Fruit fly (Drosophila melanogaster) whole organism, embryonic: ENCODE results near the gene jet.

Experiments used
- Adf1 ChIP-seq: fragments of 200-800 bp; sonication (Bioruptor generic); IDR thresholded peaks from 2 replicates; pipeline ENCODE4 v1.3.6; 2022; ENCODE audit warnings: missing biosample characterization, missing genetic modification characterization
- Atf6 ChIP-seq: fragments of 200-800 bp; sonication (Bioruptor generic); IDR thresholded peaks from 2 replicates; pipeline ENCODE4 v1.3.6; 2022; ENCODE audit warnings: missing biosample characterization, missing genetic modification characterization
- Blimp-1 ChIP-seq: fragments of 200-800 bp; sonication (Bioruptor generic); optimal IDR thresholded peaks from 3 replicates; lab custom pipeline; 2018; ENCODE audit warnings: missing biosample characterization, missing genetic modification characterization, mild to moderate bottlenecking, moderate library complexity, missing genetic modification reagents
- CG10274 ChIP-seq: fragments of 200-800 bp; sonication (Bioruptor generic); optimal IDR thresholded peaks from 3 replicates; lab custom pipeline; 2017; ENCODE audit warnings: missing biosample characterization, mild to moderate bottlenecking, missing genetic modification characterization
- CG11085 ChIP-seq: fragments of 200-800 bp; sonication (Bioruptor generic); IDR thresholded peaks from 2 replicates; pipeline ENCODE4 v1.3.6; 2022; ENCODE audit warnings: missing biosample characterization, missing genetic modification characterization
- CG14667 ChIP-seq: fragments of 200-800 bp; sonication (Bioruptor generic); IDR thresholded peaks from 2 replicates; pipeline ENCODE4 v1.3.6; 2022; ENCODE audit warnings: missing biosample characterization, missing genetic modification characterization
- CG14860 ChIP-seq: fragments of 200-800 bp; sonication (Bioruptor generic); IDR thresholded peaks from 3 replicates; pipeline ENCODE4 v1.3.6; 2022; ENCODE audit warnings: missing biosample characterization, missing genetic modification characterization; ENCODE audit not compliant: partially characterized antibody
- CG15011 ChIP-seq: fragments of 200-800 bp; sonication (Bioruptor generic); optimal IDR thresholded peaks from 3 replicates; lab custom pipeline; 2018; ENCODE audit warnings: missing biosample characterization, mild to moderate bottlenecking, missing genetic modification characterization
- CG15696 ChIP-seq: fragments of 200-800 bp; sonication (Bioruptor generic); optimal IDR thresholded peaks from 2 replicates; lab custom pipeline; 2019; ENCODE audit warnings: missing biosample characterization, mild to moderate bottlenecking, missing genetic modification characterization, moderate library complexity
- CG16863 ChIP-seq: fragments of 200-800 bp; sonication (Bioruptor generic); optimal IDR thresholded peaks from 3 replicates; lab custom pipeline; 2016; ENCODE audit warnings: missing biosample characterization, missing genetic modification characterization
- CG1792 ChIP-seq: fragments of 200-800 bp; sonication (Bioruptor generic); optimal IDR thresholded peaks from 2 replicates; lab custom pipeline; 2016; ENCODE audit warnings: missing biosample characterization, missing genetic modification characterization
- CG2120 ChIP-seq: fragments of 200-800 bp; sonication (Bioruptor generic); optimal IDR thresholded peaks from 3 replicates; lab custom pipeline; 2016; ENCODE audit warnings: missing biosample characterization, missing genetic modification characterization
- CG30403 ChIP-seq: fragments of 200-800 bp; sonication (Bioruptor generic); optimal IDR thresholded peaks from 3 replicates; lab custom pipeline; 2016; ENCODE audit warnings: missing biosample characterization, missing genetic modification characterization
- CG30431 ChIP-seq: fragments of 200-800 bp; sonication (Bioruptor generic); optimal IDR thresholded peaks from 2 replicates; lab custom pipeline; 2017; ENCODE audit warnings: missing biosample characterization, missing genetic modification characterization
- CG3995 ChIP-seq: fragments of 200-800 bp; sonication (Bioruptor generic); optimal IDR thresholded peaks from 3 replicates; lab custom pipeline; 2016; ENCODE audit warnings: missing biosample characterization, missing genetic modification characterization
- CG4854 ChIP-seq: fragments of 200-800 bp; sonication (Bioruptor generic); optimal IDR thresholded peaks from 2 replicates; lab custom pipeline; 2016; ENCODE audit warnings: missing biosample characterization, missing genetic modification characterization, inconsistent platforms
- CG5245 ChIP-seq: fragments of 200-800 bp; sonication (Bioruptor generic); optimal IDR thresholded peaks from 3 replicates; lab custom pipeline; 2016; ENCODE audit warnings: missing biosample characterization, missing genetic modification characterization
- CG7928 ChIP-seq: fragments of 200-800 bp; sonication (Bioruptor generic); optimal IDR thresholded peaks from 2 replicates; lab custom pipeline; 2017; ENCODE audit warnings: missing biosample characterization, mild to moderate bottlenecking, missing genetic modification characterization
- CG7963 ChIP-seq: fragments of 200-800 bp; sonication (Bioruptor generic); IDR thresholded peaks from 3 replicates; pipeline ENCODE4 v1.3.6; 2022; ENCODE audit warnings: missing biosample characterization, missing genetic modification characterization; ENCODE audit not compliant: partially characterized antibody
- CG9215 ChIP-seq: fragments of 200-800 bp; sonication (Bioruptor generic); IDR thresholded peaks from 2 replicates; pipeline ENCODE4 v1.3.6; 2022; ENCODE audit warnings: missing biosample characterization, missing genetic modification characterization
- CoRest ChIP-seq: fragments of 200-800 bp; sonication (Bioruptor generic); optimal IDR thresholded peaks from 3 replicates; lab custom pipeline; 2018; ENCODE audit warnings: missing biosample characterization, mild to moderate bottlenecking, missing genetic modification characterization, moderate library complexity
- Elba2 ChIP-seq: fragments of 200-800 bp; sonication (Bioruptor generic); optimal IDR thresholded peaks from 3 replicates; lab custom pipeline; 2016; ENCODE audit warnings: missing biosample characterization, missing genetic modification characterization
- Ets97D ChIP-seq: fragments of 200-800 bp; sonication (Bioruptor generic); optimal IDR thresholded peaks from 3 replicates; lab custom pipeline; 2016; ENCODE audit warnings: missing biosample characterization, missing genetic modification characterization
- Fer2 ChIP-seq: fragments of 200-800 bp; sonication (Bioruptor generic); optimal IDR thresholded peaks from 2 replicates; lab custom pipeline; 2018; ENCODE audit warnings: missing biosample characterization, mild to moderate bottlenecking, missing genetic modification characterization, moderate library complexity
- Hr78 ChIP-seq, 2 experiments: fragments of 200-800 bp in 1 of 2; fragments of >200 bp in 1 of 2; sonication (Bioruptor generic) in 1 of 2; optimal IDR thresholded peaks; 2 replicates each; lab custom pipeline; 2017 to 2019; ENCODE audit warnings: missing biosample characterization in 2 of 2, missing genetic modification characterization in 2 of 2, mild to moderate bottlenecking in 1 of 2, moderate library complexity in 1 of 2
- Myb ChIP-seq: fragments of 200-800 bp; sonication (Bioruptor generic); optimal IDR thresholded peaks from 2 replicates; lab custom pipeline; 2016; ENCODE audit warnings: missing biosample characterization, missing genetic modification characterization
- NC2β ChIP-seq: fragments of 200-800 bp; sonication (Bioruptor generic); optimal IDR thresholded peaks from 2 replicates; lab custom pipeline; 2016; ENCODE audit warnings: missing biosample characterization, missing genetic modification characterization
- PHDP ChIP-seq: fragments of 200-800 bp; sonication (Bioruptor generic); optimal IDR thresholded peaks from 3 replicates; lab custom pipeline; 2018; ENCODE audit warnings: missing biosample characterization, mild to moderate bottlenecking, missing genetic modification characterization, moderate library complexity
- Rfx ChIP-seq: fragments of 200-800 bp; sonication (Bioruptor generic); IDR thresholded peaks from 2 replicates; pipeline ENCODE4 v1.3.6; 2022; ENCODE audit warnings: missing biosample characterization, missing genetic modification characterization
- Trl ChIP-seq, 3 experiments: fragments of >200 bp in 2 of 3; fragments of 200-800 bp in 1 of 3; sonication (Bioruptor generic) in 1 of 3; optimal IDR thresholded peaks; 2 replicates in 1 of 3; 3 replicates in 2 of 3; lab custom pipeline; 2016 to 2017; ENCODE audit warnings: missing biosample characterization in 1 of 3, missing genetic modification characterization in 1 of 3
- cas ChIP-seq: fragments of 200-800 bp; sonication (Bioruptor generic); IDR thresholded peaks from 2 replicates; pipeline ENCODE4 v1.3.6; 2022; ENCODE audit warnings: missing biosample characterization, missing genetic modification characterization
- dysf ChIP-seq: fragments of 200-800 bp; sonication (Bioruptor generic); IDR thresholded peaks from 3 replicates; pipeline ENCODE4 v1.3.6; 2022; ENCODE audit warnings: missing biosample characterization, missing genetic modification characterization
- emc ChIP-seq: fragments of 200-800 bp; sonication (Bioruptor generic); optimal IDR thresholded peaks from 2 replicates; lab custom pipeline; 2016; ENCODE audit warnings: missing biosample characterization, missing genetic modification characterization
- ems ChIP-seq: fragments of 200-800 bp; sonication (Bioruptor generic); optimal IDR thresholded peaks from 3 replicates; lab custom pipeline; 2016; ENCODE audit warnings: missing biosample characterization, missing genetic modification characterization
- eyg ChIP-seq: fragments of 200-800 bp; sonication (Bioruptor generic); optimal IDR thresholded peaks from 3 replicates; lab custom pipeline; 2016; ENCODE audit warnings: missing biosample characterization, missing genetic modification characterization
- fru ChIP-seq: fragments of >200 bp; optimal IDR thresholded peaks from 2 replicates; lab custom pipeline; 2017
- gcm ChIP-seq: fragments of 200-800 bp; sonication (Bioruptor generic); optimal IDR thresholded peaks from 2 replicates; lab custom pipeline; 2019; ENCODE audit warnings: missing biosample characterization, mild to moderate bottlenecking, missing genetic modification characterization, moderate library complexity
- gem ChIP-seq: fragments of 200-800 bp; sonication (Bioruptor generic); optimal IDR thresholded peaks from 2 replicates; lab custom pipeline; 2019; ENCODE audit warnings: missing biosample characterization, mild to moderate bottlenecking, missing genetic modification characterization, moderate library complexity
- gt ChIP-seq: fragments of 200-800 bp; sonication (Bioruptor generic); IDR thresholded peaks from 2 replicates; pipeline ENCODE4 v1.3.6; 2022; ENCODE audit warnings: missing biosample characterization, missing genetic modification characterization
- ham ChIP-seq: fragments of 200-800 bp; sonication (Bioruptor generic); IDR thresholded peaks from 2 replicates; pipeline ENCODE4 v1.3.6; 2022; ENCODE audit warnings: missing biosample characterization, missing genetic modification characterization
- her ChIP-seq: fragments of 200-800 bp; sonication (Bioruptor generic); optimal IDR thresholded peaks from 2 replicates; lab custom pipeline; 2016; ENCODE audit warnings: missing biosample characterization, missing genetic modification characterization
- insv ChIP-seq, 2 experiments: fragments of 200-800 bp; sonication (Bioruptor generic); optimal IDR thresholded peaks; 3 replicates each; lab custom pipeline; 2016 to 2018; ENCODE audit warnings: missing biosample characterization in 2 of 2, missing genetic modification characterization in 2 of 2
- jigr1 ChIP-seq: fragments of 200-800 bp; sonication (Bioruptor generic); IDR thresholded peaks from 3 replicates; pipeline ENCODE4 v1.3.6; 2022; ENCODE audit warnings: missing biosample characterization, missing genetic modification characterization
- peb ChIP-seq: fragments of 200-800 bp; sonication (Bioruptor generic); IDR thresholded peaks from 2 replicates; pipeline ENCODE4 v1.3.6; 2022; ENCODE audit warnings: missing biosample characterization, missing genetic modification characterization
- ro ChIP-seq: fragments of 200-800 bp; sonication (Bioruptor generic); IDR thresholded peaks from 2 replicates; pipeline ENCODE4 v1.3.6; 2022; ENCODE audit warnings: missing biosample characterization, missing genetic modification characterization
- salm ChIP-seq: fragments of 200-800 bp; sonication (Bioruptor generic); optimal IDR thresholded peaks from 2 replicates; lab custom pipeline; 2018; ENCODE audit warnings: missing biosample characterization, mild to moderate bottlenecking, missing genetic modification characterization
- sens-2 ChIP-seq: fragments of 200-800 bp; sonication (Bioruptor generic); IDR thresholded peaks from 2 replicates; pipeline ENCODE4 v1.3.6; 2022; ENCODE audit warnings: missing biosample characterization, missing genetic modification characterization
- seq ChIP-seq: fragments of 200-800 bp; sonication (Bioruptor generic); IDR thresholded peaks from 2 replicates; pipeline ENCODE4 v1.3.6; 2022; ENCODE audit warnings: missing biosample characterization, missing genetic modification characterization
- sna ChIP-seq: fragments of 200-800 bp; sonication (Bioruptor generic); IDR thresholded peaks from 2 replicates; pipeline ENCODE4 v1.3.6; 2022; ENCODE audit warnings: missing biosample characterization, missing genetic modification characterization; ENCODE audit not compliant: partially characterized antibody
- tna ChIP-seq: fragments of 200-800 bp; sonication (Bioruptor generic); IDR thresholded peaks from 2 replicates; pipeline ENCODE4 v1.3.6; 2022; ENCODE audit warnings: missing biosample characterization, missing genetic modification characterization; ENCODE audit not compliant: partially characterized antibody
- tx ChIP-seq: fragments of 200-800 bp; sonication (Bioruptor generic); optimal IDR thresholded peaks from 2 replicates; lab custom pipeline; 2016; ENCODE audit warnings: missing biosample characterization, missing genetic modification characterization
- vnd ChIP-seq: fragments of 200-800 bp; sonication (Bioruptor generic); IDR thresholded peaks from 3 replicates; pipeline ENCODE4 v1.3.6; 2022; ENCODE audit warnings: missing biosample characterization, missing genetic modification characterization; ENCODE audit not compliant: partially characterized antibody

The jet gene

DNA sequence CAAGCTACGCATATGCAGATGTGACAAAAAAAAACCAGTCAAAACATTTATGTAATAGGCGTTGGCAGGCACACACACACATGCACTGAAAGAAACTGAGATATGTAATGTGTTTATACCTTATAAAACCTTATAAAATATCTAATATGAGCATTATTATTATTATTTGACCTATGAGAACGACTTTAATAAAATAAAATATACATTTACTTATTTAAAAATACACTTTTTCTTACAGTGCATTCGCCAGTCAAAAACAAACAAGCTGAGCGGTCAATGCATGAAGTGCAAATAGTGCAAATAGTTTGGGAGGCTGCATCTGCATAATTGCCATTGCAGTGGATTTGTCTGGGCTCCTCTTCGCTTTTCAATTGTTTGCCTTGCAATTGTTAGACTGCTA lies 41.6 kb downstream of the jet start (continued):
- TF ChIP-seq gt (no peak), sna (no peak), Elba2 (GFP tag; lab: Kevin White, UChicago) (no peak), jigr1 (GFP tag; lab: Robert Waterston, UW) (no peak), NC2β (no peak), tna (GFP tag; lab: Robert Waterston, UW) (no peak), gem (tag; lab: Kevin White, UChicago) (peak; percentile 90), Blimp-1 (GFP tag; lab: Kevin White, UChicago) (peak; percentile 76), Atf6 (peak; percentile 57; the same call in 1 of the 2 replicates), ham (GFP tag; lab: Robert Waterston, UW) (no peak), dysf (GFP tag; lab: Robert Waterston, UW) (peak; percentile 69), CG3995 (GFP tag; lab: Kevin White, UChicago) (no peak), CG30403 (peak; percentile 69), Ets97D (no peak), Hr78 (GFP tag; optimal IDR thresholded peaks at IDR 0.05; lab: Kevin White, UChicago) (peak in 1 of 2 experiments; percentile 67), CG16863 (GFP tag; lab: Kevin White, UChicago) (no peak), gcm (GFP tag; lab: Kevin White, UChicago) (peak; percentile 83), seq (GFP tag; lab: Robert Waterston, UW) (peak; percentile 60; the same call in 1 of the 2 replicates), CG7963 (GFP tag; lab: Robert Waterston, UW) (no peak), ems (GFP tag; lab: Kevin White, UChicago) (no peak), CG4854 (GFP tag; lab: Kevin White, UChicago) (peak; percentile 40), CG5245 (GFP tag; lab: Kevin White, UChicago) (peak; percentile 55), PHDP (tag; lab: Kevin White, UChicago) (peak; percentile 87), CG9215 (GFP tag; lab: Robert Waterston, UW) (no peak), vnd (GFP tag; lab: Robert Waterston, UW) (no peak), CG15696 (tag; lab: Kevin White, UChicago) (peak; percentile 8), salm (tag; lab: Kevin White, UChicago) (peak; percentile 73), CG11085 (GFP tag; lab: Robert Waterston, UW) (no peak), CG14667 (GFP tag; lab: Robert Waterston, UW) (no peak), emc (no peak), CG2120 (GFP tag; lab: Kevin White, UChicago) (no peak), Rfx (GFP tag; lab: Robert Waterston, UW) (no peak), ro (GFP tag; lab: Robert Waterston, UW) (no peak), fru (lab: Kevin White, UChicago) (no peak), eyg (GFP tag; lab: Kevin White, UChicago) (no peak), sens-2 (GFP tag; lab: Robert Waterston, UW) (peak; percentile 68; the same call in 1 of the 2 replicates), peb (GFP tag; lab: Robert Waterston, UW) (no peak), Myb (no peak), cas (GFP tag; lab: Robert Waterston, UW) (no peak), Trl (optimal IDR thresholded peaks at IDR 0.05; lab: Kevin White, UChicago) (no peak), Trl (GFP tag; optimal IDR thresholded peaks at IDR 0.05; lab: Kevin White, UChicago) (no peak), Adf1 (GFP tag; lab: Robert Waterston, UW) (no peak), her (GFP tag; lab: Kevin White, UChicago) (no peak), CG30431 (GFP tag; lab: Kevin White, UChicago) (no peak), CG7928 (GFP tag; lab: Kevin White, UChicago) (no peak), CoRest (tag; lab: Kevin White, UChicago) (peak; percentile 74), CG14860 (GFP tag; lab: Robert Waterston, UW) (no peak), insv (GFP tag; optimal IDR thresholded peaks at IDR 0.05; lab: Kevin White, UChicago) (no peak), CG1792 (GFP tag; lab: Kevin White, UChicago) (no peak), Fer2 (tag; lab: Kevin White, UChicago) (peak; percentile 23), tx (GFP tag; lab: Kevin White, UChicago) (no peak), CG10274 (GFP tag; lab: Kevin White, UChicago) (peak; percentile 18), CG15011 (GFP tag; lab: Kevin White, UChicago) (peak; percentile 30)
